Worm (Caenorhabditis elegans) whole organism, L2 larva: Measurements from ENCODE around the gene F53E2.2.

Experiments
- F13H6.1 ChIP-seq: sonication (generic microtip); optimal IDR thresholded peaks from 2 replicates; lab custom pipeline; 2016; ENCODE audit warnings: missing genetic modification characterization, missing compliant biosample characterization
- ama-1 ChIP-seq: fragments of 150-350 bp; optimal IDR thresholded peaks from 2 replicates; lab custom pipeline; 2018; ENCODE audit warnings: inconsistent platforms
- ceh-16 ChIP-seq: fragments of 150-350 bp; optimal IDR thresholded peaks from 2 replicates; lab custom pipeline; 2014; ENCODE audit warnings: missing biosample characterization, missing genetic modification characterization
- ceh-82 ChIP-seq: fragments of 150-350 bp; optimal IDR thresholded peaks from 2 replicates; lab custom pipeline; 2014; ENCODE audit warnings: missing biosample characterization, missing genetic modification characterization
- elt-1 ChIP-seq: fragments of 150-350 bp; optimal IDR thresholded peaks from 2 replicates; lab custom pipeline; 2014; ENCODE audit warnings: missing biosample characterization, missing genetic modification characterization
- gmeb-1 ChIP-seq: fragments of 150-350 bp; optimal IDR thresholded peaks from 2 replicates; lab custom pipeline; 2014; ENCODE audit warnings: missing biosample characterization, missing genetic modification characterization
- lin-13 ChIP-seq: fragments of 150-350 bp; optimal IDR thresholded peaks from 2 replicates; lab custom pipeline; 2014; ENCODE audit warnings: missing biosample characterization, missing genetic modification reagents, missing genetic modification characterization
- nhr-11 ChIP-seq: fragments of 150-350 bp; optimal IDR thresholded peaks from 2 replicates; lab custom pipeline; 2014; ENCODE audit warnings: missing biosample characterization, missing genetic modification characterization
- skn-1 ChIP-seq: sonication (generic microtip); optimal IDR thresholded peaks from 2 replicates; lab custom pipeline; 2017; ENCODE audit warnings: missing biosample characterization, missing genetic modification characterization
- snpc-4 ChIP-seq: fragments of 150-350 bp; optimal IDR thresholded peaks from 2 replicates; lab custom pipeline; 2014; ENCODE audit warnings: missing biosample characterization, missing genetic modification characterization
- unc-39 ChIP-seq: fragments of 150-350 bp; optimal IDR thresholded peaks from 2 replicates; lab custom pipeline; 2014; ENCODE audit warnings: missing biosample characterization, missing genetic modification characterization
- zag-1 ChIP-seq: fragments of 150-350 bp; optimal IDR thresholded peaks from 2 replicates; lab custom pipeline; 2014; ENCODE audit warnings: missing biosample characterization, missing genetic modification characterization
- ztf-11 ChIP-seq: sonication (generic microtip); optimal IDR thresholded peaks from 2 replicates; lab custom pipeline; 2017; ENCODE audit warnings: missing biosample characterization, missing genetic modification characterization
- ztf-4 ChIP-seq: fragments of 150-350 bp; optimal IDR thresholded peaks from 2 replicates; lab custom pipeline; 2014; ENCODE audit warnings: missing biosample characterization, missing genetic modification characterization

- TF ChIP-seq nhr-11 (tag; lab: Kevin White, UChicago): no peak
- TF ChIP-seq skn-1 (tag; lab: Kevin White, UChicago): no peak
- no peak for TF ChIP-seq ztf-4 (tag; lab: Kevin White, UChicago)
- TF ChIP-seq lin-13 (GFP tag; lab: Kevin White, UChicago): no peak
- TF ChIP-seq zag-1 (tag; lab: Kevin White, UChicago): no peak
- TF ChIP-seq snpc-4 (tag; lab: Kevin White, UChicago): no peak
- no peak for TF ChIP-seq ama-1 (lab: Kevin White, UChicago)
- no peak for TF ChIP-seq gmeb-1 (tag; lab: Kevin White, UChicago)
- TF ChIP-seq ztf-11: no peak
- no peak for TF ChIP-seq F13H6.1 (tag; lab: Kevin White, UChicago)
- no peak for TF ChIP-seq ceh-16 (tag; lab: Kevin White, UChicago)
- TF ChIP-seq ceh-82 (tag; lab: Kevin White, UChicago): no peak
- TF ChIP-seq elt-1: no peak
- TF ChIP-seq unc-39 (tag; lab: Kevin White, UChicago): no peak
These were observed 10.3 kb upstream of the F53E2.2 start, which contains the start of the genes fpn-1.2 and pqn-54 for ce11 chrV:1464543-1465040.
